Worm (Caenorhabditis elegans) whole organism, L4/young adult: ENCODE results near the gene amx-3.
A peak's percentile ranks its signal among the peaks of the same experiment; 100 is the strongest.

Source experiments
- W03F9.2 ChIP-seq: fragments of 150-350 bp; optimal IDR thresholded peaks from 2 replicates; lab custom pipeline; 2014; ENCODE audit warnings: missing biosample characterization, missing genetic modification characterization
- dao-5 ChIP-seq: sonication (generic microtip); optimal IDR thresholded peaks from 2 replicates; lab custom pipeline; 2016; ENCODE audit warnings: missing genotype, missing genetic modification characterization, moderate library complexity, missing compliant biosample characterization
- him-1 ChIP-seq: sonication (generic microtip); optimal IDR thresholded peaks from 2 replicates; lab custom pipeline; 2016; ENCODE audit warnings: missing genotype, missing genetic modification reagents, missing genetic modification characterization, missing compliant biosample characterization

ce11 chrV:20879069-20879667 lies 24.3 kb downstream of the amx-3 start, which contains the start of gene unc-80:
- TF ChIP-seq him-1 (tag; lab: Kevin White, UChicago) (peak; percentile 65), dao-5 (tag; lab: Kevin White, UChicago) (no peak), W03F9.2 (tag; lab: Kevin White, UChicago) (no peak)
